Worm (Caenorhabditis elegans): ENCODE measurements around the gene ZC204.12.

- TF ChIP-seq lin-13 (tag; optimal IDR thresholded peaks at IDR 0.05): no peak
- no peak for TF ChIP-seq nhr-28 (tag; optimal IDR thresholded peaks at IDR 0.05)
- TF ChIP-seq unc-62 (GFP tag; optimal IDR thresholded peaks at IDR 0.05): no peak
- TF ChIP-seq nhr-12 (tag; optimal IDR thresholded peaks at IDR 0.05): no peak
- TF ChIP-seq nhr-237 (tag; optimal IDR thresholded peaks at IDR 0.05): no peak
- no peak for TF ChIP-seq pha-4 (tag; optimal IDR thresholded peaks at IDR 0.05)
- TF ChIP-seq elt-1 (tag; optimal IDR thresholded peaks at IDR 0.05; ENCODE audit: borderline replicate concordance, insufficient read depth): no peak
- TF ChIP-seq sptf-1 (tag; optimal IDR thresholded peaks at IDR 0.05): no peak
These were observed 21.1 kb downstream of the ZC204.12 start for ce11 chrII:1635969-1636368.
